Worm (Caenorhabditis elegans) whole organism, L2 larva: ENCODE data around the gene C33D9.13.

Source experiments
- aly-2 ChIP-seq: fragments of 150-350 bp; optimal IDR thresholded peaks from 2 replicates; lab custom pipeline; 2014; ENCODE audit warnings: missing biosample characterization, missing genetic modification characterization
- ama-1 ChIP-seq: fragments of 150-350 bp; optimal IDR thresholded peaks from 2 replicates; lab custom pipeline; 2018; ENCODE audit warnings: inconsistent platforms
- dmd-4 ChIP-seq: sonication (generic microtip); optimal IDR thresholded peaks from 2 replicates; lab custom pipeline; 2017; ENCODE audit warnings: missing biosample characterization, missing genetic modification characterization
- elt-1 ChIP-seq: fragments of 150-350 bp; optimal IDR thresholded peaks from 2 replicates; lab custom pipeline; 2014; ENCODE audit warnings: missing biosample characterization, missing genetic modification characterization
- mab-5 ChIP-seq: fragments of 150-350 bp; optimal IDR thresholded peaks from 2 replicates; lab custom pipeline; 2014; ENCODE audit warnings: missing biosample characterization, missing genetic modification characterization
- nhr-12 ChIP-seq: fragments of 150-350 bp; optimal IDR thresholded peaks from 2 replicates; lab custom pipeline; 2014; ENCODE audit warnings: missing biosample characterization, missing genetic modification characterization
- skn-1 ChIP-seq: sonication (generic microtip); optimal IDR thresholded peaks from 2 replicates; lab custom pipeline; 2017; ENCODE audit warnings: missing biosample characterization, missing genetic modification characterization
- snpc-4 ChIP-seq: fragments of 150-350 bp; optimal IDR thresholded peaks from 2 replicates; lab custom pipeline; 2014; ENCODE audit warnings: missing biosample characterization, missing genetic modification characterization

- no peak for TF ChIP-seq aly-2 (tag; lab: Kevin White, UChicago)
- TF ChIP-seq ama-1 (lab: Kevin White, UChicago): no peak
- no peak for TF ChIP-seq nhr-12
- no peak for TF ChIP-seq skn-1 (tag; lab: Kevin White, UChicago)
- no peak for TF ChIP-seq snpc-4 (tag; lab: Kevin White, UChicago)
- TF ChIP-seq dmd-4 (tag; lab: Kevin White, UChicago): no peak
- no peak for TF ChIP-seq mab-5 (tag; lab: Kevin White, UChicago)
- TF ChIP-seq elt-1 (tag; lab: Kevin White, UChicago): no peak
These were observed 45.5 kb upstream of the C33D9.13 start, which contains the start of gene T28C6.8 for ce11 chrIV:8830591-8830990.
